Worm (Caenorhabditis elegans): Measurements from ENCODE around the gene nhr-199.
"Not testable (repeated sequence)": the region's sequence is repeated elsewhere in the genome, so short reads cannot be mapped to it uniquely, and the experiment has no call there.

Gene nhr-199

DNA sequence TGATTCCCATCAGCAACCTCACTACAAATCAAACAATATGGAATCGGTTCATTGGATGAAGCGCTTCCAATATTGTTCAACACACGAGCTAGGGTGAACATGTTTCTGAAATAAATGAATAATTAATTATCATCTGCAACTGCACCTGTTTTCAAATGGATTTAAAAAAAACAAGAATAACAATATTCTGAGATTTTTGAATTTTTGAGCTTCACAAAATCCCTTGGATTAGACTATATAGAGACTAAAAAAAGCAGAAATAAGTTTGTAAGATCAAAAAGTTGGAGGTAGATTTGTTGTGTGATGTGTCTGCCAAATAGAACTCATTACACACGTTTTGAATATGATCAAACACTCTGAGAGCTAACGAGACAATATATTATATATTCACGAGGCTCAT lies at the start of gene nhr-199:
Gene nhr-199, minus strand, starts transcription at position 101 of the 400 bp plus-strand sequence.
- TF ChIP-seq zip-8 (tag; optimal IDR thresholded peaks at IDR 0.05) (no peak), blmp-1 (tag; optimal IDR thresholded peaks at IDR 0.05) (no peak), ztf-11 (tag; optimal IDR thresholded peaks at IDR 0.05) (no peak), bed-3 (GFP tag; optimal IDR thresholded peaks at IDR 0.05) (no peak), sem-2 (GFP tag; optimal IDR thresholded peaks at IDR 0.05) (no peak), pha-4 (tag; optimal IDR thresholded peaks at IDR 0.05) (no peak), mep-1 (tag; optimal IDR thresholded peaks at IDR 0.05) (no peak), ham-2 (GFP tag; optimal IDR thresholded peaks at IDR 0.05) (no peak), nhr-28 (tag; optimal IDR thresholded peaks at IDR 0.05) (no peak), cnd-1 (tag; optimal IDR thresholded peaks at IDR 0.05) (no peak), hlh-1 (tag; optimal IDR thresholded peaks at IDR 0.05) (no peak), flh-1 (GFP tag; optimal IDR thresholded peaks at IDR 0.05) (no peak), lin-32 (GFP tag; optimal IDR thresholded peaks at IDR 0.05) (no peak), ceh-39 (tag; optimal IDR thresholded peaks at IDR 0.05) (no peak), lin-13 (tag; optimal IDR thresholded peaks at IDR 0.05) (no peak), elt-3 (tag; optimal IDR thresholded peaks at IDR 0.05) (no peak), nhr-2 (tag; optimal IDR thresholded peaks at IDR 0.05) (no peak), mab-5 (tag; optimal IDR thresholded peaks at IDR 0.05) (no peak), lsy-2 (tag; optimal IDR thresholded peaks at IDR 0.05) (no peak), nhr-237 (tag; optimal IDR thresholded peaks at IDR 0.05) (no peak)

DNA sequence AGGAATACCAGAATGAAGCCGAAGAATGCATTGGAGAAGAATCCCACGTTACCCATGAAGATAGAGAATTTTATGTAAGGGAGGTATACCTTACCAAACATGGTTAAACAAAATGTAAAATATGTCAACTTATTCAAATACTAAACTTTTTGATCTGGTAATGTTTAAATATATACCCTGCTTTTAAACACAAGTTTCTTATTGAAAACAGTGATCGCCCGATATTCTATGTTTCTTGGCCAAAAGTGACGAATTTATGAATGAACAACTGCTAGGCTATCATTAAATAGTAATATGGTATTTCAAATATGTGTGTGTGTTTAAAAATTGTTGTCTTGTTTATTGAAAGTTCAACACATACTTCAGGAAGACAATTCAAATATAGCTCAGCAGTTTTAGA lies 48.6 kb upstream of the nhr-199 start, which contains the start of gene T23D5.8:
Gene T23D5.8, minus strand, starts transcription at position 101 of the 400 bp plus-strand sequence.
- TF ChIP-seq unc-39 (tag; optimal IDR thresholded peaks at IDR 0.05); unc-120 (tag; optimal IDR thresholded peaks at IDR 0.05; ENCODE audit: poor library complexity, severe bottlenecking); ceh-83 (GFP tag; optimal IDR thresholded peaks at IDR 0.05): not testable (repeated sequence)

DNA sequence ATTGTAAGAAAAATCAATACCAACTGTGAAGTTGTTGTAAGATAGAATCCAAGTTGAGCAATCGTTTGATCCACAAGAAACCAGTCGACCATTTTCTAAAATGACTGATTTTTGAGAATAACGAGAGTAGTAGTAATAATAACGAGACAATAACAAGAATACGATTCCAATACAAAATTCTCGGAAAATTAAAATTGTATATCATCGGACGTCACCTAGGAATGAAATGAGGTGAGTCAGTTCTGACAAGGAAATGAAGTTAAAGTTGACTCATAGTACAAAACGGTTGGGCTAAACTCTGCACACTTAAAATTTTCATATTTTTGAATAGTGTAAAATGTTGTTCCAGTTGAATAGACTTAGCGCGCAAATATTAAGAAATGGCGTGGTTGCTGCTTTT lies 44.7 kb upstream of the nhr-199 start, which contains the start of gene str-19:
Gene str-19, minus strand, starts transcription at position 101 of the 400 bp plus-strand sequence.
- TF ChIP-seq elt-3, cnd-1, nhr-76 (tag; optimal IDR thresholded peaks at IDR 0.05): not testable (repeated sequence)

DNA sequence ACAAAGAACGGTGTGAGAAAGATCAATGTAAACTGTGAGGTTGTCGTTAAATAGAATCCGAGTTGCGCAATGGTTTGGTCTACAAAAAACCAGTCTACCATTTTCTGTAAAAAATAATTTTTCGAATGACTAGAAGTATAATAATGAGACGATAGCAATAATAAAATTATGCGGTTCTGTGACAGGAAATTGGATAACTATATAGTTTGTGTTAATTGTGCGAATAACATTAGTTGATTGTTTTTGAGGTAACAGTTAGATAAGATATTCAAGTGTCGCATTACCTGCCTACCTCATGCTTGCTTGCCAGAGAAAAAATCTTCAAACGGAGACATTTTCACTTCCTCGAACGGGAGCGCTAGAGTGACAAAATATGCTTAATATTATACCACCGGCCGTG lies 42.2 kb upstream of the nhr-199 start, which contains the start of gene str-18:
Gene str-18, minus strand, starts transcription at position 101 of the 400 bp plus-strand sequence.
- TF ChIP-seq sem-2 (GFP tag; optimal IDR thresholded peaks at IDR 0.05), result no peak
- no peak for TF ChIP-seq mab-5 (tag; optimal IDR thresholded peaks at IDR 0.05)

DNA sequence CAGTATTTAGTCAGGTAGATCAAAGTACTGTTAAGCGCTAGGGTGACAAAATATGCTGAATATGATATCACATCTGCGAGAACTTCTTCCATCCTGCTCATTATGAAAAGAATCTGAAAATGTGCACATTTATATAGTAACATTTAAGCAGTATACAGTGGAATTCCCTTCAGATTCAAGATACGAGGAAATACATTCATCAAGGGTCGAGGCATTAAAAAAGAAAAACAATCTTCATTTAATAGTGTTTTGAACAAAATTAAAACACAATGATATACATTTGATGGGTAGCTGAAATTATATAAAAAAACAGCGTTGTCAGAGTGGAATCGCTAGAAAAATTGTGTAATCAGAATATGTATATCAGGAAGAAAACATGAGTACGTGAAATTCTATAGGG lies 36.0 kb upstream of the nhr-199 start, which contains the start of gene str-27:
Gene str-27, minus strand, starts transcription at position 101 of the 400 bp plus-strand sequence.
- TF ChIP-seq elt-1 (tag; optimal IDR thresholded peaks at IDR 0.05; ENCODE audit: borderline replicate concordance, insufficient read depth), result no peak

DNA sequence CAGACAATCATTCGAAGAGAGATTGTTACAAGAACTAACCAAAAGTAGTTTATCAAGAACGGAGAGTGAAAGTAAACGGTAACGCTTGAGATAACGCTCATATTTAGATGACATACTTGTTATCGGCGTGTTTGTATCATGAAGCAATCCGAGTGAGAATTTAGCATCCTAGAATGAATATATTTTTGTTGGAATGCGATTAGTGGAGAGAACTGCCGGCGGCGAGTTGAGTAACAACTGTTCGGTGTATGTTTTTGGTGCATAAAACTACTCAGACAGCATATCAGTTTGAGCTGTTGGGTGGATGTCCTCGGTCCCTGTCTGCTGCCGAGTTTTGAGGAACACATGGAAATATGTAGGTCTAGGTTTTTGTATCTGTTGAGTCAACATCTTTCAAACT lies 33.9 kb upstream of the nhr-199 start, which contains the start of gene T23D5.3:
Gene T23D5.3, minus strand, starts transcription at position 101 of the 400 bp plus-strand sequence.
- no peak for TF ChIP-seq nhr-12 (tag; optimal IDR thresholded peaks at IDR 0.05)
- TF ChIP-seq nhr-2 (tag; optimal IDR thresholded peaks at IDR 0.05), result no peak
- TF ChIP-seq ham-2 (GFP tag; optimal IDR thresholded peaks at IDR 0.05), result no peak
- TF ChIP-seq mab-5 (tag; optimal IDR thresholded peaks at IDR 0.05), result no peak
- TF ChIP-seq elt-3 (tag; optimal IDR thresholded peaks at IDR 0.05), result no peak
- TF ChIP-seq blmp-1 (tag; optimal IDR thresholded peaks at IDR 0.05), result no peak
- TF ChIP-seq lsy-2 (tag; optimal IDR thresholded peaks at IDR 0.05), result no peak
- TF ChIP-seq nhr-28 (tag; optimal IDR thresholded peaks at IDR 0.05), result no peak
- no peak for TF ChIP-seq mep-1 (tag; optimal IDR thresholded peaks at IDR 0.05)
- no peak for TF ChIP-seq M03D4.4 (tag; optimal IDR thresholded peaks at IDR 0.05)

DNA sequence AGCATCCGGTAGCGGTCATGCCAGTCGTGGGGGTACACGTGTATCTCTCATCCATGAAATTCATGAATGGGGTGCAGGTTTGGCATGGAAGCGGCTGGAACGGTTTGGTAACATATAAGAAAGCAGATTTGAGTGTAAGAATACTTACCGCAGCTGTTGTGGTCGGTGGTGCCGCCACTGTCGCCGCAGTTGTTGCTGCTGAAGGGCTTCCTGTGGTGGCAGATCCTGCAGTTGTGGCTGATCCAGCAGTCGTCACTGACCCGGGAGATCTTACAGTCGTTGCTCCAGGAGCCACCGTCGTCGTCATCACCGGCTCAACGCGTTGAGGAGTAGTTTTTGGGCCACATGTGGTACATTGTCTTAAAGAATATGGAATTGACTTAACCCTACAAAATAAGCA lies 33.3 kb upstream of the nhr-199 start:
- TF ChIP-seq unc-39 (tag; optimal IDR thresholded peaks at IDR 0.05) (no peak), ceh-43 (GFP tag; optimal IDR thresholded peaks at IDR 0.05) (no peak), snpc-4 (tag; optimal IDR thresholded peaks at IDR 0.05) (no peak)

Data from whole organism, mixed stage, embryonic.